Worm (Caenorhabditis elegans) whole organism, L4/young adult: ENCODE results near the gene ZK546.4.

Experiments
- W03F9.2 ChIP-seq: fragments of 150-350 bp; optimal IDR thresholded peaks from 2 replicates; lab custom pipeline; 2014; ENCODE audit warnings: missing biosample characterization, missing genetic modification characterization
- him-1 ChIP-seq: sonication (generic microtip); optimal IDR thresholded peaks from 2 replicates; lab custom pipeline; 2016; ENCODE audit warnings: missing genotype, missing genetic modification reagents, missing genetic modification characterization, missing compliant biosample characterization

DNA sequence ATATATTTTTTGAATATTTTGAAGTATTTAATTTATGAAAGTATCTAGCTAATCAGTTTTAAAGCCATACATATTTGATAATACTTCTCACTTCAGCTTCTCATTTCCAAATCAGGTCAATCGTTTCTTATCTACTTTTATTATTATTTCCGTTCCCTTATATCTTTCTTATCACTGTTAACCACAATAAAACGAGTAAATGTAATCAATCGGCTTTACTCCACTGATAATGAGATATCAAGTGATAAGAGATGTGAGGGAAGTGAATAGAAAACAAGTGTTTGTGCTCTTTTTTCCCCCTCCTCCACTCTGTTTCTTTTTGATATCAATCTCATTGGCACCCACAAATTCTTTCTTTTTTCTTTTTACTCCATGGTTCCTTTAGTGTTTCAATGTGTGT, 28.7 kb downstream of the ZK546.4 start:
- TF ChIP-seq him-1 (tag; lab: Kevin White, UChicago): no peak
- no peak for TF ChIP-seq W03F9.2 (tag; lab: Kevin White, UChicago)
